Worm (Caenorhabditis elegans) whole organism, mixed stage, embryonic: ENCODE data around the gene klc-1.

Experiments
- M03D4.4 ChIP-seq: sonication (generic microtip); optimal IDR thresholded peaks from 2 replicates; lab custom pipeline; 2017; ENCODE audit warnings: mild to moderate bottlenecking, missing genetic modification characterization, missing compliant biosample characterization
- blmp-1 ChIP-seq: fragments of 150-350 bp; optimal IDR thresholded peaks from 2 replicates; lab custom pipeline; 2014; ENCODE audit warnings: missing biosample characterization, missing genetic modification characterization
- ceh-39 ChIP-seq: fragments of 150-350 bp; optimal IDR thresholded peaks from 2 replicates; lab custom pipeline; 2014; ENCODE audit warnings: missing biosample characterization, missing genetic modification characterization
- ceh-43 ChIP-seq: fragments of 200-800 bp; sonication (Bioruptor generic); optimal IDR thresholded peaks from 2 replicates; lab custom pipeline; 2018; ENCODE audit warnings: mild to moderate bottlenecking, missing genetic modification characterization, moderate library complexity, missing compliant biosample characterization
- ceh-83 ChIP-seq: fragments of 200-800 bp; sonication (Bioruptor generic); optimal IDR thresholded peaks from 2 replicates; lab custom pipeline; 2018; ENCODE audit warnings: mild to moderate bottlenecking, missing genetic modification characterization, missing compliant biosample characterization
- ces-1 ChIP-seq: fragments of 150-350 bp; optimal IDR thresholded peaks from 2 replicates; lab custom pipeline; 2014; ENCODE audit warnings: missing biosample characterization, missing genetic modification reagents, missing genetic modification characterization
- cnd-1 ChIP-seq: fragments of 200-800 bp; sonication (Bioruptor generic); optimal IDR thresholded peaks from 2 replicates; lab custom pipeline; 2018; ENCODE audit warnings: mild to moderate bottlenecking, missing genetic modification characterization, missing compliant biosample characterization
- drap-1 ChIP-seq: fragments of 200-800 bp; sonication (Bioruptor generic); optimal IDR thresholded peaks from 3 replicates; lab custom pipeline; 2018; ENCODE audit warnings: mild to moderate bottlenecking, missing genetic modification characterization, missing compliant biosample characterization
- elt-1 ChIP-seq: sonication (generic microtip); optimal IDR thresholded peaks from 2 replicates; lab custom pipeline; 2017; ENCODE audit warnings: missing genetic modification characterization, mild to moderate bottlenecking, missing compliant biosample characterization, antibody characterized with exemption, moderate library complexity, borderline replicate concordance; ENCODE audit not compliant: insufficient read depth
- elt-3 ChIP-seq: fragments of 150-350 bp; optimal IDR thresholded peaks from 2 replicates; lab custom pipeline; 2014; ENCODE audit warnings: missing biosample characterization, missing genetic modification characterization
- flh-1 ChIP-seq: fragments of 200-800 bp; sonication (Bioruptor generic); optimal IDR thresholded peaks from 2 replicates; lab custom pipeline; 2018; ENCODE audit warnings: mild to moderate bottlenecking, missing genetic modification characterization, moderate library complexity, missing compliant biosample characterization
- ham-2 ChIP-seq: fragments of 200-800 bp; sonication (Bioruptor generic); optimal IDR thresholded peaks from 2 replicates; lab custom pipeline; 2018; ENCODE audit warnings: mild to moderate bottlenecking, missing genetic modification characterization, missing compliant biosample characterization
- hlh-1 ChIP-seq: fragments of 150-350 bp; optimal IDR thresholded peaks from 2 replicates; lab custom pipeline; 2014; ENCODE audit warnings: missing biosample characterization, missing genetic modification reagents, missing genetic modification characterization
- lin-13 ChIP-seq: fragments of 150-350 bp; optimal IDR thresholded peaks from 2 replicates; lab custom pipeline; 2014; ENCODE audit warnings: missing biosample characterization, missing genetic modification characterization
- lin-32 ChIP-seq: fragments of 200-800 bp; sonication (Bioruptor generic); optimal IDR thresholded peaks from 2 replicates; lab custom pipeline; 2018; ENCODE audit warnings: mild to moderate bottlenecking, missing genetic modification characterization, missing compliant biosample characterization
- lsy-2 ChIP-seq: fragments of 150-350 bp; optimal IDR thresholded peaks from 2 replicates; lab custom pipeline; 2014; ENCODE audit warnings: missing biosample characterization, missing genetic modification characterization
- mab-5 ChIP-seq: fragments of 150-350 bp; optimal IDR thresholded peaks from 2 replicates; lab custom pipeline; 2014; ENCODE audit warnings: missing biosample characterization, missing genetic modification characterization
- mep-1 ChIP-seq: fragments of 150-350 bp; optimal IDR thresholded peaks from 2 replicates; lab custom pipeline; 2017; ENCODE audit warnings: missing biosample characterization, missing genetic modification reagents, missing genetic modification characterization, inconsistent platforms
- mls-2 ChIP-seq: sonication (generic microtip); optimal IDR thresholded peaks from 2 replicates; lab custom pipeline; 2016; ENCODE audit warnings: mild to moderate bottlenecking, missing genetic modification characterization, moderate library complexity, missing compliant biosample characterization
- nhr-12 ChIP-seq: fragments of 150-350 bp; optimal IDR thresholded peaks from 2 replicates; lab custom pipeline; 2014; ENCODE audit warnings: missing biosample characterization, missing genetic modification characterization
- nhr-2 ChIP-seq: fragments of 150-350 bp; optimal IDR thresholded peaks from 2 replicates; lab custom pipeline; 2014; ENCODE audit warnings: missing biosample characterization, missing genetic modification characterization
- nhr-237 ChIP-seq: fragments of 150-350 bp; optimal IDR thresholded peaks from 2 replicates; lab custom pipeline; 2014; ENCODE audit warnings: missing biosample characterization, missing genetic modification characterization
- nhr-28 ChIP-seq: fragments of 150-350 bp; optimal IDR thresholded peaks from 2 replicates; lab custom pipeline; 2014; ENCODE audit warnings: missing biosample characterization, missing genetic modification characterization
- nhr-76 ChIP-seq: sonication (generic microtip); optimal IDR thresholded peaks from 2 replicates; lab custom pipeline; 2017; ENCODE audit warnings: missing biosample characterization, missing genetic modification characterization
- pha-4 ChIP-seq: fragments of 150-350 bp; optimal IDR thresholded peaks from 2 replicates; lab custom pipeline; 2018; ENCODE audit warnings: missing biosample characterization, missing genetic modification reagents, missing genetic modification characterization
- sem-2 ChIP-seq: fragments of 200-800 bp; sonication (Bioruptor generic); optimal IDR thresholded peaks from 2 replicates; lab custom pipeline; 2018; ENCODE audit warnings: mild to moderate bottlenecking, missing genetic modification characterization, missing compliant biosample characterization
- snpc-4 ChIP-seq: fragments of 150-350 bp; optimal IDR thresholded peaks from 2 replicates; lab custom pipeline; 2014; ENCODE audit warnings: missing biosample characterization, missing genetic modification characterization
- sptf-1 ChIP-seq: sonication (generic microtip); optimal IDR thresholded peaks from 2 replicates; lab custom pipeline; 2017; ENCODE audit warnings: mild to moderate bottlenecking, missing genetic modification characterization, moderate library complexity, missing compliant biosample characterization
- tbx-8 ChIP-seq: fragments of 200-800 bp; sonication (Bioruptor generic); optimal IDR thresholded peaks from 2 replicates; lab custom pipeline; 2018; ENCODE audit warnings: mild to moderate bottlenecking, missing genetic modification characterization, moderate library complexity, missing compliant biosample characterization
- unc-120 ChIP-seq: sonication (generic microtip); optimal IDR thresholded peaks from 2 replicates; lab custom pipeline; 2017; ENCODE audit warnings: missing genetic modification characterization, missing compliant biosample characterization; ENCODE audit not compliant: poor library complexity, severe bottlenecking
- unc-39 ChIP-seq: fragments of 150-350 bp; optimal IDR thresholded peaks from 2 replicates; lab custom pipeline; 2014; ENCODE audit warnings: missing biosample characterization, missing genetic modification characterization
- unc-62 ChIP-seq: fragments of 150-350 bp; optimal IDR thresholded peaks from 2 replicates; lab custom pipeline; 2014; ENCODE audit warnings: missing biosample characterization, missing genetic modification reagents, missing genetic modification characterization
- zip-8 ChIP-seq: fragments of 150-350 bp; optimal IDR thresholded peaks from 2 replicates; lab custom pipeline; 2014; ENCODE audit warnings: missing biosample characterization, missing genetic modification characterization
- ztf-11 ChIP-seq: fragments of 150-350 bp; optimal IDR thresholded peaks from 2 replicates; lab custom pipeline; 2014; ENCODE audit warnings: missing biosample characterization, missing genetic modification characterization

Gene klc-1

DNA sequence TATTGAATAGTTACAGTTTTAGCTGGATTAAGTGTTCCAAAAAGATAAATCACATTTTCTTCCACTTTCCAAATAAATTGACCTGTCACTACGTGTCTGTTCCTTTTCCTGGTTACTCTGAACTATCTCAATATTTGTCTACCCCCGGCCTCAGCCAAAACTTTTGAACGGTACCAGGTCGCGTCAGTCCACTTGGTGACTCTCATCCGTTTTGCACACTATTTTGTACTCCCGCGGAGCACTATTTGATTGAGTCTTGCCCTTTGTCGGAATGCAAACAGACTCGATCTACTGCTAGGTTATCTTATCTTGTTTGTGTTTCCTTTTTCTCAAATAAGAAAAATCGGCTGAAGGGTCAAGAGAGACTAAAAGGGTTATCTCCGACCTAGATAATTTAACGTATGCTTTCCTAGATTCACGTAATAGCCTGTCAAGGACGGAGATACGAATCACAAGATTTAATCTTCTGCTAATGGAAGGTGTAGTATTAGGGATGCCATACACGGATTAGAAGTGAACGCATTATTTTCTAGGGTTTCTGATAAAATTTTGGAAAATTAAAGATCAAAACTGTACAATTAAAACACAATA lies 36.5 kb downstream of the klc-1 start:
- TF ChIP-seq pha-4 (tag; lab: Kevin White, UChicago) (peak; percentile 10), nhr-2 (tag; lab: Kevin White, UChicago) (peak; percentile 50), nhr-76 (tag; lab: Kevin White, UChicago) (no peak), ham-2 (peak; percentile 74), zip-8 (tag; lab: Kevin White, UChicago) (no peak), drap-1 (GFP tag; lab: Kevin White, UChicago) (no peak), lin-32 (GFP tag; lab: Kevin White, UChicago) (no peak), unc-39 (tag; lab: Kevin White, UChicago) (no peak), nhr-12 (tag; lab: Kevin White, UChicago) (no peak), tbx-8 (GFP tag; lab: Kevin White, UChicago) (no peak), mab-5 (tag; lab: Kevin White, UChicago) (no peak), ceh-39 (no peak), snpc-4 (tag; lab: Kevin White, UChicago) (no peak), elt-1 (tag; lab: Kevin White, UChicago) (peak; percentile 95)

- TF ChIP-seq ceh-39 = no peak
- TF ChIP-seq sptf-1 (tag; lab: Kevin White, UChicago) = no peak
- TF ChIP-seq M03D4.4 = no peak
These were observed 41.1 kb downstream of the klc-1 start, which contains the start of gene spo-11 for ce11 chrIV:11124674-11125073. Gene spo-11, minus strand, starts transcription at chrIV:11124862.

- no peak for TF ChIP-seq ceh-83
- TF ChIP-seq mab-5 (tag; lab: Kevin White, UChicago) = no peak
- peak; percentile 38 for TF ChIP-seq lin-13 (tag; lab: Kevin White, UChicago)
- no peak for TF ChIP-seq nhr-2 (tag; lab: Kevin White, UChicago)
- TF ChIP-seq mls-2 (tag; lab: Kevin White, UChicago) = peak; percentile 46
- TF ChIP-seq hlh-1 (tag; lab: Kevin White, UChicago) = no peak
- TF ChIP-seq unc-120 (tag; lab: Kevin White, UChicago) = peak; percentile 63
- no peak for TF ChIP-seq sem-2 (GFP tag; lab: Kevin White, UChicago)
- TF ChIP-seq lsy-2 (tag; lab: Kevin White, UChicago) = peak; percentile 43
- TF ChIP-seq sptf-1 (tag; lab: Kevin White, UChicago) = no peak
- no peak for TF ChIP-seq ceh-43 (GFP tag; lab: Kevin White, UChicago)
- no peak for TF ChIP-seq zip-8 (tag; lab: Kevin White, UChicago)
- TF ChIP-seq ztf-11 (tag; lab: Kevin White, UChicago) = no peak
- no peak for TF ChIP-seq M03D4.4
- TF ChIP-seq nhr-12 (tag; lab: Kevin White, UChicago) = no peak
- TF ChIP-seq cnd-1 (tag; lab: Kevin White, UChicago) = no peak
- TF ChIP-seq ceh-39 = no peak
- no peak for TF ChIP-seq snpc-4 (tag; lab: Kevin White, UChicago)
- no peak for TF ChIP-seq elt-3 (tag; lab: Kevin White, UChicago)
- no peak for TF ChIP-seq nhr-28 (tag; lab: Kevin White, UChicago)
- no peak for TF ChIP-seq tbx-8 (GFP tag; lab: Kevin White, UChicago)
- TF ChIP-seq nhr-237 = no peak
- no peak for TF ChIP-seq unc-62 (GFP tag; lab: Kevin White, UChicago)
- peak; percentile 41 for TF ChIP-seq pha-4 (tag; lab: Kevin White, UChicago)
- no peak for TF ChIP-seq unc-39 (tag; lab: Kevin White, UChicago)
- no peak for TF ChIP-seq ces-1 (GFP tag; lab: Kevin White, UChicago)
- TF ChIP-seq mep-1 (tag; lab: Kevin White, UChicago) = no peak
These were observed 41.7 kb downstream of the klc-1 start for ce11 chrIV:11125200-11125599.

ce11 chrIV:11125604-11126003 lies 42.1 kb downstream of the klc-1 start:
- TF ChIP-seq ztf-11 (tag; lab: Kevin White, UChicago) (no peak), mep-1 (tag; lab: Kevin White, UChicago) (no peak), mab-5 (tag; lab: Kevin White, UChicago) (no peak), flh-1 (GFP tag; lab: Kevin White, UChicago) (no peak), ceh-43 (GFP tag; lab: Kevin White, UChicago) (no peak), snpc-4 (tag; lab: Kevin White, UChicago) (no peak), lin-32 (GFP tag; lab: Kevin White, UChicago) (no peak), zip-8 (tag; lab: Kevin White, UChicago) (no peak), nhr-2 (tag; lab: Kevin White, UChicago) (no peak), nhr-237 (no peak), blmp-1 (no peak), drap-1 (GFP tag; lab: Kevin White, UChicago) (no peak), ces-1 (GFP tag; lab: Kevin White, UChicago) (no peak), elt-3 (tag; lab: Kevin White, UChicago) (no peak)
